Fruit fly (Drosophila melanogaster) whole organism, embryonic: ENCODE measurements around the gene CG34256.

Experiments
- ATbp ChIP-seq: fragments of 200-800 bp; sonication (Bioruptor generic); optimal IDR thresholded peaks from 2 replicates; lab custom pipeline; 2017; ENCODE audit warnings: missing biosample characterization, mild to moderate bottlenecking, missing genetic modification characterization, missing genetic modification reagents
- Aef1 ChIP-seq: fragments of 200-800 bp; sonication (Bioruptor generic); IDR thresholded peaks from 3 replicates; pipeline ENCODE4 v1.3.6; 2022; ENCODE audit warnings: missing biosample characterization, missing genetic modification characterization
- Awh ChIP-seq: fragments of 200-800 bp; sonication (Bioruptor generic); IDR thresholded peaks from 2 replicates; pipeline ENCODE4, ENCODE4 v1.3.6; 2022; ENCODE audit warnings: missing biosample characterization, missing genetic modification characterization
- CG10267 ChIP-seq: fragments of 200-800 bp; sonication (Bioruptor generic); optimal IDR thresholded peaks from 2 replicates; lab custom pipeline; 2018; ENCODE audit warnings: missing biosample characterization, mild to moderate bottlenecking, missing genetic modification characterization, moderate library complexity
- CG10321 ChIP-seq: fragments of 200-800 bp; sonication (Bioruptor generic); IDR thresholded peaks from 2 replicates; pipeline ENCODE4 v1.3.6; 2022; ENCODE audit warnings: missing biosample characterization, missing genetic modification characterization
- CG11456 ChIP-seq: fragments of 200-800 bp; sonication (Bioruptor generic); IDR thresholded peaks from 3 replicates; pipeline ENCODE4 v1.3.6; 2022; ENCODE audit warnings: missing biosample characterization, missing genetic modification characterization
- CG12155 ChIP-seq: fragments of 200-800 bp; sonication (Bioruptor generic); optimal IDR thresholded peaks from 3 replicates; lab custom pipeline; 2016; ENCODE audit warnings: missing biosample characterization, missing genetic modification characterization
- CG14014 ChIP-seq: fragments of 200-800 bp; sonication (Bioruptor generic); IDR thresholded peaks from 2 replicates; pipeline ENCODE4 v1.3.6; 2022; ENCODE audit warnings: missing biosample characterization, missing genetic modification characterization
- CG14441 ChIP-seq: fragments of 200-800 bp; sonication (Bioruptor generic); IDR thresholded peaks from 2 replicates; pipeline ENCODE4 v1.3.6; 2022; ENCODE audit warnings: missing biosample characterization, missing genetic modification characterization
- CG1603 ChIP-seq: fragments of 200-800 bp; sonication (Bioruptor generic); optimal IDR thresholded peaks from 2 replicates; lab custom pipeline; 2019; ENCODE audit warnings: missing biosample characterization, mild to moderate bottlenecking, missing genetic modification characterization, moderate library complexity
- CG17359 ChIP-seq: fragments of 200-800 bp; sonication (Bioruptor generic); optimal IDR thresholded peaks from 3 replicates; lab custom pipeline; 2018; ENCODE audit warnings: missing biosample characterization, mild to moderate bottlenecking, missing genetic modification characterization, moderate library complexity
- CG2875 ChIP-seq: fragments of 200-800 bp; sonication (Bioruptor generic); optimal IDR thresholded peaks from 2 replicates; lab custom pipeline; 2017; ENCODE audit warnings: missing biosample characterization, mild to moderate bottlenecking, missing genetic modification characterization, missing genetic modification reagents
- CG3995 ChIP-seq: fragments of 200-800 bp; sonication (Bioruptor generic); optimal IDR thresholded peaks from 3 replicates; lab custom pipeline; 2016; ENCODE audit warnings: missing biosample characterization, missing genetic modification characterization
- CG7357 ChIP-seq: fragments of 200-800 bp; sonication (Bioruptor generic); IDR thresholded peaks from 3 replicates; pipeline ENCODE4 v1.3.6; 2022; ENCODE audit warnings: missing biosample characterization, missing genetic modification characterization
- CG7556 ChIP-seq: fragments of 200-800 bp; sonication (Bioruptor generic); optimal IDR thresholded peaks from 2 replicates; lab custom pipeline; 2017; ENCODE audit warnings: missing biosample characterization, mild to moderate bottlenecking, missing genetic modification characterization
- CG7745 ChIP-seq: fragments of 200-800 bp; sonication (Bioruptor generic); optimal IDR thresholded peaks from 2 replicates; lab custom pipeline; 2018; ENCODE audit warnings: missing biosample characterization, mild to moderate bottlenecking, missing genetic modification characterization, moderate library complexity
- CG8924 ChIP-seq: fragments of 200-800 bp; optimal IDR thresholded peaks from 3 replicates; lab custom pipeline; 2019; ENCODE audit warnings: missing biosample characterization, mild to moderate bottlenecking, missing genetic modification characterization, moderate library complexity
- CG9817 ChIP-seq: fragments of 200-800 bp; sonication (Bioruptor generic); optimal IDR thresholded peaks from 2 replicates; lab custom pipeline; 2018; ENCODE audit warnings: missing biosample characterization, mild to moderate bottlenecking, missing genetic modification characterization, moderate library complexity
- CG9876 ChIP-seq: fragments of 200-800 bp; sonication (Bioruptor generic); optimal IDR thresholded peaks from 2 replicates; lab custom pipeline; 2016; ENCODE audit warnings: missing biosample characterization, missing genetic modification characterization
- CrebB ChIP-seq: fragments of 200-800 bp; sonication (Bioruptor generic); optimal IDR thresholded peaks from 3 replicates; lab custom pipeline; 2018; ENCODE audit warnings: missing biosample characterization, mild to moderate bottlenecking, missing genetic modification characterization
- Dek ChIP-seq: fragments of 200-800 bp; sonication (Bioruptor generic); optimal IDR thresholded peaks from 3 replicates; lab custom pipeline; 2019; ENCODE audit warnings: missing biosample characterization, mild to moderate bottlenecking, missing genetic modification characterization, moderate library complexity
- E2f2 ChIP-seq: fragments of 200-800 bp; sonication (Bioruptor generic); IDR thresholded peaks from 2 replicates; pipeline ENCODE4 v1.3.6; 2022; ENCODE audit warnings: missing biosample characterization, missing genetic modification characterization
- HLH54F ChIP-seq: fragments of 200-800 bp; sonication (Bioruptor generic); optimal IDR thresholded peaks from 3 replicates; lab custom pipeline; 2016; ENCODE audit warnings: missing biosample characterization, missing genetic modification characterization
- Nf-YA ChIP-seq: fragments of 200-800 bp; sonication (Bioruptor generic); IDR thresholded peaks from 2 replicates; pipeline ENCODE4 v1.3.6; 2022; ENCODE audit warnings: missing biosample characterization, missing genetic modification characterization
- Side ChIP-seq: fragments of 200-800 bp; sonication (Bioruptor generic); optimal IDR thresholded peaks from 2 replicates; lab custom pipeline; 2016; ENCODE audit warnings: missing biosample characterization, missing genetic modification characterization
- Sox102F ChIP-seq: fragments of 200-800 bp; sonication (Bioruptor generic); optimal IDR thresholded peaks from 2 replicates; lab custom pipeline; 2018; ENCODE audit warnings: missing biosample characterization, mild to moderate bottlenecking, missing genetic modification characterization, moderate library complexity
- Usf ChIP-seq: fragments of 200-800 bp; sonication (Bioruptor generic); optimal IDR thresholded peaks from 2 replicates; lab custom pipeline; 2017; ENCODE audit warnings: missing genotype, missing biosample characterization, missing genetic modification characterization
- Xbp1 ChIP-seq: fragments of 200-800 bp; sonication (Bioruptor generic); optimal IDR thresholded peaks from 3 replicates; lab custom pipeline; 2016; ENCODE audit warnings: missing biosample characterization, mild to moderate bottlenecking, missing genetic modification characterization
- aop ChIP-seq: fragments of 200-800 bp; sonication (Bioruptor generic); IDR thresholded peaks from 2 replicates; pipeline ENCODE4 v1.3.6; 2022; ENCODE audit warnings: missing biosample characterization, missing genetic modification characterization
- bigmax ChIP-seq: fragments of 200-800 bp; sonication (Bioruptor generic); optimal IDR thresholded peaks from 2 replicates; lab custom pipeline; 2018; ENCODE audit warnings: missing biosample characterization, mild to moderate bottlenecking, missing genetic modification characterization
- cwo ChIP-seq: fragments of 200-800 bp; sonication (Bioruptor generic); optimal IDR thresholded peaks from 3 replicates; lab custom pipeline; 2017; ENCODE audit warnings: missing biosample characterization, missing genetic modification characterization, mild to moderate bottlenecking, moderate library complexity, missing genetic modification reagents
- dpn ChIP-seq, 2 experiments: fragments of 200-800 bp; sonication (Bioruptor generic); optimal IDR thresholded peaks; 3 replicates each; lab custom pipeline; 2016; ENCODE audit warnings: missing biosample characterization in 2 of 2, missing genetic modification characterization in 2 of 2
- dysf ChIP-seq: fragments of 200-800 bp; sonication (Bioruptor generic); IDR thresholded peaks from 3 replicates; pipeline ENCODE4 v1.3.6; 2022; ENCODE audit warnings: missing biosample characterization, missing genetic modification characterization
- en ChIP-seq: fragments of 200-800 bp; sonication (Bioruptor generic); optimal IDR thresholded peaks from 2 replicates; lab custom pipeline; 2016; ENCODE audit warnings: missing biosample characterization, missing genetic modification characterization
- h ChIP-seq: fragments of >200 bp; optimal IDR thresholded peaks from 2 replicates; lab custom pipeline; 2017
- kah ChIP-seq: fragments of 200-800 bp; sonication (Bioruptor generic); optimal IDR thresholded peaks from 2 replicates; lab custom pipeline; 2018; ENCODE audit warnings: missing biosample characterization, mild to moderate bottlenecking, missing genetic modification characterization
- knrl ChIP-seq: fragments of 200-800 bp; sonication (Bioruptor generic); IDR thresholded peaks from 3 replicates; pipeline ENCODE4 v1.3.6; 2022; ENCODE audit warnings: missing biosample characterization, missing genetic modification characterization; ENCODE audit not compliant: partially characterized antibody
- lmd ChIP-seq: fragments of 200-800 bp; sonication (Bioruptor generic); IDR thresholded peaks from 2 replicates; pipeline ENCODE4 v1.3.6; 2022; ENCODE audit warnings: missing biosample characterization, missing genetic modification characterization
- mam ChIP-seq: fragments of 200-800 bp; sonication (Bioruptor generic); optimal IDR thresholded peaks from 3 replicates; lab custom pipeline; 2016; ENCODE audit warnings: missing biosample characterization, missing genetic modification characterization
- pb ChIP-seq: fragments of 200-800 bp; sonication (Bioruptor generic); optimal IDR thresholded peaks from 3 replicates; lab custom pipeline; 2016; ENCODE audit warnings: missing biosample characterization, missing genetic modification characterization
- pfk ChIP-seq: fragments of 200-800 bp; sonication (Bioruptor generic); optimal IDR thresholded peaks from 2 replicates; lab custom pipeline; 2018; ENCODE audit warnings: missing biosample characterization, mild to moderate bottlenecking, missing genetic modification characterization, moderate library complexity
- rib ChIP-seq: fragments of 200-800 bp; sonication (Bioruptor generic); IDR thresholded peaks from 2 replicates; pipeline ENCODE4 v1.3.6; 2022; ENCODE audit warnings: missing biosample characterization, missing genetic modification characterization
- scrt ChIP-seq: fragments of 200-800 bp; sonication (Bioruptor generic); optimal IDR thresholded peaks from 2 replicates; lab custom pipeline; 2018; ENCODE audit warnings: missing biosample characterization, mild to moderate bottlenecking, missing genetic modification characterization, moderate library complexity
- shn ChIP-seq: fragments of 200-800 bp; sonication (Bioruptor generic); optimal IDR thresholded peaks from 3 replicates; lab custom pipeline; 2016; ENCODE audit warnings: missing biosample characterization, missing genetic modification characterization
- sima ChIP-seq: fragments of 200-800 bp; sonication (Bioruptor generic); optimal IDR thresholded peaks from 2 replicates; lab custom pipeline; 2016; ENCODE audit warnings: missing biosample characterization, missing genetic modification characterization
- slou ChIP-seq: fragments of 200-800 bp; sonication (Bioruptor generic); optimal IDR thresholded peaks from 3 replicates; lab custom pipeline; 2016; ENCODE audit warnings: missing biosample characterization, missing genetic modification characterization
- tx ChIP-seq: fragments of 200-800 bp; sonication (Bioruptor generic); optimal IDR thresholded peaks from 2 replicates; lab custom pipeline; 2016; ENCODE audit warnings: missing biosample characterization, missing genetic modification characterization
- vfl ChIP-seq: fragments of 200-800 bp; sonication (Bioruptor generic); optimal IDR thresholded peaks from 2 replicates; lab custom pipeline; 2016; ENCODE audit warnings: missing biosample characterization, missing genetic modification characterization
- zen2 ChIP-seq: fragments of 200-800 bp; sonication (Bioruptor generic); IDR thresholded peaks from 3 replicates; pipeline ENCODE4 v1.3.6; 2022; ENCODE audit warnings: missing biosample characterization, missing genetic modification characterization; ENCODE audit not compliant: partially characterized antibody
- zf30C ChIP-seq: fragments of 200-800 bp; sonication (Bioruptor generic); optimal IDR thresholded peaks from 3 replicates; lab custom pipeline; 2018; ENCODE audit warnings: missing biosample characterization, mild to moderate bottlenecking, missing genetic modification characterization
- zfh2 ChIP-seq: fragments of 200-800 bp; sonication (Bioruptor generic); optimal IDR thresholded peaks from 2 replicates; lab custom pipeline; 2016; ENCODE audit warnings: missing biosample characterization, missing genetic modification characterization

The CG34256 gene

dm6 chr3L:19024800-19025199 lies 35.2 kb upstream of the CG34256 start (continued):
- TF ChIP-seq HLH54F (GFP tag; lab: Kevin White, UChicago) (peak; percentile 50), CG1603 (tag; lab: Kevin White, UChicago) (peak; percentile 38), CG11456 (GFP tag; lab: Robert Waterston, UW) (peak; percentile 57; the same call in 1 of the 3 replicates), CG9817 (tag; lab: Kevin White, UChicago) (peak; percentile 13), Aef1 (0 out of 3 replicates have a peak, but pooled peaks have one; percentile 29), mam (GFP tag; lab: Kevin White, UChicago) (peak; percentile 33), knrl (no peak), Sox102F (GFP tag; lab: Kevin White, UChicago) (peak; percentile 85), CG14441 (GFP tag; lab: Robert Waterston, UW) (peak; percentile 75), CrebB (tag; lab: Kevin White, UChicago) (peak; percentile 39), tx (peak; percentile 50), h (lab: Kevin White, UChicago) (no peak), pb (GFP tag; lab: Kevin White, UChicago) (peak; percentile 61), CG7556 (peak; percentile 71), shn (GFP tag; lab: Kevin White, UChicago) (peak; percentile 70), zen2 (no peak), slou (GFP tag; lab: Kevin White, UChicago) (no peak), CG10321 (0 out of 2 replicates have a peak, but pooled peaks have one; percentile 13), vfl (GFP tag; lab: Kevin White, UChicago) (no peak), pfk (no peak), Dek (tag; lab: Kevin White, UChicago) (peak; percentile 11), CG7357 (GFP tag; lab: Robert Waterston, UW) (peak; percentile 59; the same call in 1 of the 3 replicates), kah (GFP tag; lab: Kevin White, UChicago) (peak; percentile 47), CG3995 (GFP tag; lab: Kevin White, UChicago) (no peak), CG12155 (GFP tag; lab: Kevin White, UChicago) (peak; percentile 39), lmd (GFP tag; lab: Robert Waterston, UW) (peak; percentile 65), sima (no peak), bigmax (GFP tag; lab: Kevin White, UChicago) (no peak), cwo (GFP tag; lab: Kevin White, UChicago) (peak; percentile 55), Nf-YA (GFP tag; lab: Robert Waterston, UW) (0 out of 2 replicates have a peak, but pooled peaks have one; percentile 39), CG9876 (peak; percentile 56), Xbp1 (GFP tag; lab: Kevin White, UChicago) (peak; percentile 78), zf30C (GFP tag; lab: Kevin White, UChicago) (peak; percentile 84), CG2875 (GFP tag; lab: Kevin White, UChicago) (peak; percentile 69), CG7745 (tag; lab: Kevin White, UChicago) (no peak), rib (GFP tag; lab: Robert Waterston, UW) (no peak), Side (GFP tag; lab: Kevin White, UChicago) (peak; percentile 71), CG8924 (tag; lab: Kevin White, UChicago) (peak; percentile 85), E2f2 (GFP tag; lab: Robert Waterston, UW) (peak; percentile 50; the same call in 1 of the 2 replicates), dpn (GFP tag; optimal IDR thresholded peaks at IDR 0.05; lab: Kevin White, UChicago) (peak; percentile 65 to 70), Awh (GFP tag; lab: Robert Waterston, UW) (peak; percentile 77; the same call in 1 of the 2 replicates), ATbp (GFP tag; lab: Kevin White, UChicago) (peak; percentile 53), en (GFP tag; lab: Kevin White, UChicago) (peak; percentile 7), scrt (GFP tag; lab: Kevin White, UChicago) (peak; percentile 56), CG14014 (0 out of 2 replicates have a peak, but pooled peaks have one; percentile 32), Usf (GFP tag; lab: Kevin White, UChicago) (peak; percentile 38), aop (GFP tag; lab: Robert Waterston, UW) (no peak), dysf (GFP tag; lab: Robert Waterston, UW) (peak; percentile 79), CG10267 (tag; lab: Kevin White, UChicago) (peak; percentile 41), zfh2 (no peak), CG17359 (peak; percentile 83)
